Fruit fly (Drosophila melanogaster) whole organism, pupa: ENCODE data around the gene Nek2.

Source experiments
- CG10348 ChIP-seq: fragments of 200-800 bp; sonication (Bioruptor generic); IDR thresholded peaks from 2 replicates; pipeline ENCODE4 v1.3.6; 2022; ENCODE audit warnings: missing biosample characterization, missing genetic modification characterization
- CG12605 ChIP-seq: fragments of 200-800 bp; sonication (Bioruptor generic); IDR thresholded peaks from 2 replicates; pipeline ENCODE4 v1.3.6; 2022; ENCODE audit warnings: missing biosample characterization, missing genetic modification characterization
- CG13204 ChIP-seq: fragments of 200-800 bp; sonication (Bioruptor generic); optimal IDR thresholded peaks from 2 replicates; lab custom pipeline; 2018; ENCODE audit warnings: missing biosample characterization, mild to moderate bottlenecking, missing genetic modification characterization, moderate library complexity
- CG14655 ChIP-seq: fragments of 200-800 bp; sonication (Bioruptor generic); optimal IDR thresholded peaks from 3 replicates; lab custom pipeline; 2017; ENCODE audit warnings: mild to moderate bottlenecking, missing biosample characterization, missing genetic modification reagents, missing genetic modification characterization
- CG15710 ChIP-seq: fragments of 200-800 bp; sonication (Bioruptor generic); optimal IDR thresholded peaks from 2 replicates; lab custom pipeline; 2018; ENCODE audit warnings: missing biosample characterization, mild to moderate bottlenecking, missing genetic modification characterization, moderate library complexity
- CG17806 ChIP-seq: fragments of 200-800 bp; sonication (Bioruptor generic); optimal IDR thresholded peaks from 2 replicates; lab custom pipeline; 2018; ENCODE audit warnings: missing biosample characterization, mild to moderate bottlenecking, missing genetic modification characterization, moderate library complexity
- CG32121 ChIP-seq: fragments of 200-800 bp; sonication (Bioruptor generic); IDR thresholded peaks from 2 replicates; pipeline ENCODE4 v1.3.6; 2022; ENCODE audit warnings: missing biosample characterization, missing genetic modification characterization
- CG34367 ChIP-seq: fragments of 200-800 bp; sonication (Bioruptor generic); optimal IDR thresholded peaks from 2 replicates; lab custom pipeline; 2018; ENCODE audit warnings: missing biosample characterization, mild to moderate bottlenecking, missing genetic modification characterization
- CG4496 ChIP-seq: fragments of 200-800 bp; sonication (Bioruptor generic); IDR thresholded peaks from 3 replicates; pipeline ENCODE4 v1.3.6; 2022; ENCODE audit warnings: missing biosample characterization, missing genetic modification characterization
- CG8159 ChIP-seq: fragments of 200-800 bp; sonication (Bioruptor generic); optimal IDR thresholded peaks from 3 replicates; lab custom pipeline; 2018; ENCODE audit warnings: missing biosample characterization, mild to moderate bottlenecking, missing genetic modification characterization, moderate library complexity
- CG8301 ChIP-seq: fragments of 200-800 bp; sonication (Bioruptor generic); optimal IDR thresholded peaks from 2 replicates; lab custom pipeline; 2018; ENCODE audit warnings: missing biosample characterization, mild to moderate bottlenecking, missing genetic modification characterization
- CG9948 ChIP-seq: fragments of 200-800 bp; sonication (Bioruptor generic); optimal IDR thresholded peaks from 2 replicates; lab custom pipeline; 2018; ENCODE audit warnings: missing biosample characterization, mild to moderate bottlenecking, missing genetic modification characterization, moderate library complexity
- D1 ChIP-seq: fragments of 200-800 bp; sonication (Bioruptor generic); optimal IDR thresholded peaks from 2 replicates; lab custom pipeline; 2018; ENCODE audit warnings: missing biosample characterization, mild to moderate bottlenecking, missing genetic modification characterization, moderate library complexity
- EcR ChIP-seq: fragments of 200-800 bp; sonication (Bioruptor generic); optimal IDR thresholded peaks from 3 replicates; lab custom pipeline; 2019; ENCODE audit warnings: missing biosample characterization, missing genetic modification characterization, mild to moderate bottlenecking, moderate library complexity, missing genetic modification reagents
- Ets98B ChIP-seq: fragments of 200-800 bp; sonication (Bioruptor generic); IDR thresholded peaks from 2 replicates; pipeline ENCODE4 v1.3.6; 2022; ENCODE audit warnings: missing biosample characterization, missing genetic modification characterization
- Pif1A ChIP-seq: fragments of 200-800 bp; sonication (Bioruptor generic); optimal IDR thresholded peaks from 3 replicates; lab custom pipeline; 2016; ENCODE audit warnings: missing biosample characterization, missing genetic modification characterization
- Pif1B ChIP-seq: fragments of 200-800 bp; sonication (Bioruptor generic); optimal IDR thresholded peaks from 3 replicates; lab custom pipeline; 2016; ENCODE audit warnings: missing biosample characterization, missing genetic modification characterization
- Snoo ChIP-seq: fragments of 200-800 bp; sonication (Bioruptor generic); optimal IDR thresholded peaks from 3 replicates; lab custom pipeline; 2017; ENCODE audit warnings: missing biosample characterization, mild to moderate bottlenecking, missing genetic modification characterization, inconsistent platforms
- fd96Ca ChIP-seq: fragments of 200-800 bp; sonication (Bioruptor generic); IDR thresholded peaks from 3 replicates; pipeline ENCODE4 v1.3.6; 2022; ENCODE audit warnings: missing biosample characterization, missing genetic modification characterization
- gl ChIP-seq: fragments of 200-800 bp; sonication (Bioruptor generic); optimal IDR thresholded peaks from 2 replicates; lab custom pipeline; 2018; ENCODE audit warnings: missing biosample characterization, mild to moderate bottlenecking, missing genetic modification characterization
- rn ChIP-seq: fragments of 200-800 bp; sonication (Bioruptor generic); IDR thresholded peaks from 2 replicates; pipeline ENCODE4 v1.3.6; 2022; ENCODE audit warnings: missing biosample characterization, missing genetic modification characterization

The Nek2 gene

DNA sequence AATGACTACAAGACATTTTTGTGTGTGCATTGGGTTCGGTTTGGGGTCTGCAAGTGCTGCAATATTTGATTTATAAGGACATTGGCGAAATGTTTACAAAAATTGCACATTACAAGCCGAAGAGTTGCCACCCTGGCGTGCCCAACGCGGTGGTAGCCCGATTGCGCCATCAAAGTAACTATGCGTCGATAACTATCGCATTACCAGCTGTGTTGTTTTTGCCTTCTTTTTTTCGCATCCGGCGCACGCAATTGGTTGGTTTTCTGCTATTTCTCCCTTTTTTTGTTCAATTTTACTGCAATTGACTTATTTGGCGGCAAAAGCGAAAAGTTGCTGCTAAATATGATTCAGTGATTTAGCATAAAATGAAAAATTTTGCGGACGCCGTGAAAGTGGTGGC, 43.2 kb upstream of the Nek2 start, which contains the start of gene RpS14b:
TSS of gene RpS14b (plus strand) at position 220 of the 400 bp plus-strand sequence.
- TF ChIP-seq rn (GFP tag; lab: Robert Waterston, UW) (0 out of 2 replicates have a peak, but pooled peaks have one; percentile 6), CG12605 (GFP tag; lab: Robert Waterston, UW) (peak; percentile 43; the same call in 1 of the 2 replicates), CG15710 (tag; lab: Kevin White, UChicago) (peak; percentile 55), Ets98B (peak; percentile 61), CG10348 (no peak), gl (tag; lab: Kevin White, UChicago) (peak; percentile 39), fd96Ca (GFP tag; lab: Robert Waterston, UW) (peak; percentile 60; the same call in 2 of the 3 replicates), EcR (no peak), Pif1A (GFP tag; lab: Kevin White, UChicago) (peak; percentile 42), CG13204 (peak; percentile 30), CG4496 (GFP tag; lab: Robert Waterston, UW) (peak; percentile 79), CG34367 (tag; lab: Kevin White, UChicago) (peak; percentile 51), D1 (tag; lab: Kevin White, UChicago) (no peak), Snoo (tag; lab: Kevin White, UChicago) (peak; percentile 67), CG8159 (peak; percentile 28), CG8301 (tag; lab: Kevin White, UChicago) (peak; percentile 19), CG9948 (tag; lab: Kevin White, UChicago) (peak; percentile 3), CG17806 (no peak), Pif1B (GFP tag; lab: Kevin White, UChicago) (peak; percentile 10), CG14655 (GFP tag; lab: Kevin White, UChicago) (no peak), CG32121 (GFP tag; lab: Robert Waterston, UW) (peak; percentile 51)

DNA sequence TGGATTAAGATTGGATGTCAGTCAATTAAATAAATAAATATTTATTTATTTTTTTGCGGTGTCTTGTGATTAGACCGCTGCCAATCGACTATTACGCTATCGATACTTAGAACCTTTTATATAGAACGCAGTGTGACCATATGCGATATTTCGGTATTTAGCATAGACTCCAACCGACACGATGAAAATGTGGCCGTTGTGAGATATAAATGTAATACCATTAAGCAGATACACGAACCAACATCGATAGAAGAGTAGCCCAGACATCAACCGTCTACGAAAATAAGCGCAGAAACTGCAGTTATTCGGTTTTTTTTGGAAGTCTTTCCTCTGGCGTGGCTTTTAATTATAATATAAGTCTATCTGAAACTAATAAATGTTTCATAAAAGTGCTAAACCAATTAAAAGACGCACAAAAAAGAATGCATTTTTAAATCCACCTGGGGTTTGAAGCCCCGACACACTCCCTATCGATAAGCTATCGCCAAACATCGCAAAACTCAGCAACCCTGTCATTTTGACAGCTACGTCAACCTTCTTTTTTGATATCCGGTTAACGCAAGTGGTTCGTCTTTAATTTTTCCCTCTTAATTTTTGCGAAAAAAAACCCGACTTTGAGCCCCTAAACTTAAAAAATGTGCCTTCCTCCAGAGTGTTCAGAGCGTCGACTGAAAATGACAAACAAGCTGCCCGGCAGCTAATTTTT, 41.9 kb upstream of the Nek2 start, which contains the start of the genes Dhdds and RpS14a:
TSS of gene Dhdds (minus strand) at position 142 of the 706 bp plus-strand sequence.
TSS of gene RpS14a (plus strand) at position 533 of the 706 bp plus-strand sequence.
- TF ChIP-seq CG4496 (GFP tag; lab: Robert Waterston, UW) (no peak), CG9948 (tag; lab: Kevin White, UChicago) (no peak), CG34367 (tag; lab: Kevin White, UChicago) (peak; percentile 38), Snoo (tag; lab: Kevin White, UChicago) (peak; percentile 55), gl (tag; lab: Kevin White, UChicago) (peak; percentile 1), CG12605 (GFP tag; lab: Robert Waterston, UW) (0 out of 2 replicates have a peak, but pooled peaks have one; percentile 18), Pif1A (GFP tag; lab: Kevin White, UChicago) (peak; percentile 32), fd96Ca (GFP tag; lab: Robert Waterston, UW) (no peak)

- TF ChIP-seq Snoo (tag; lab: Kevin White, UChicago) (no peak), CG32121 (GFP tag; lab: Robert Waterston, UW) (peak; percentile 25; the same call in 1 of the 2 replicates), CG12605 (GFP tag; lab: Robert Waterston, UW) (peak; percentile 31; the same call in 1 of the 2 replicates), Ets98B (0 out of 2 replicates have a peak, but pooled peaks have one; percentile 4), Pif1B (GFP tag; lab: Kevin White, UChicago) (peak; percentile 0), CG14655 (GFP tag; lab: Kevin White, UChicago) (no peak)
Measured at dm6 chrX:7931028-7931549, 39.6 kb upstream of the Nek2 start, which contains the start of gene mahe. mahe (minus strand) TSS chrX:7931382.

dm6 chrX:7930236-7931027, 39.0 kb upstream of the Nek2 start:
- peak; percentile 5 for TF ChIP-seq Snoo (tag; lab: Kevin White, UChicago)
- TF ChIP-seq gl (tag; lab: Kevin White, UChicago), result no peak
- TF ChIP-seq CG8301 (tag; lab: Kevin White, UChicago), result peak; percentile 20
- TF ChIP-seq CG17806, result no peak
- TF ChIP-seq CG34367 (tag; lab: Kevin White, UChicago), result no peak
- peak; percentile 40; the same call in 1 of the 2 replicates for TF ChIP-seq CG12605 (GFP tag; lab: Robert Waterston, UW)
- no peak for TF ChIP-seq Pif1B (GFP tag; lab: Kevin White, UChicago)
- TF ChIP-seq CG10348, result no peak
- TF ChIP-seq CG32121 (GFP tag; lab: Robert Waterston, UW), result 0 out of 2 replicates have a peak, but pooled peaks have one; percentile 34
- no peak for TF ChIP-seq Pif1A (GFP tag; lab: Kevin White, UChicago)
- TF ChIP-seq CG13204, result no peak
- no peak for TF ChIP-seq CG9948 (tag; lab: Kevin White, UChicago)
- TF ChIP-seq EcR, result peak; percentile 40
- no peak for TF ChIP-seq CG8159
- no peak for TF ChIP-seq CG14655 (GFP tag; lab: Kevin White, UChicago)

DNA sequence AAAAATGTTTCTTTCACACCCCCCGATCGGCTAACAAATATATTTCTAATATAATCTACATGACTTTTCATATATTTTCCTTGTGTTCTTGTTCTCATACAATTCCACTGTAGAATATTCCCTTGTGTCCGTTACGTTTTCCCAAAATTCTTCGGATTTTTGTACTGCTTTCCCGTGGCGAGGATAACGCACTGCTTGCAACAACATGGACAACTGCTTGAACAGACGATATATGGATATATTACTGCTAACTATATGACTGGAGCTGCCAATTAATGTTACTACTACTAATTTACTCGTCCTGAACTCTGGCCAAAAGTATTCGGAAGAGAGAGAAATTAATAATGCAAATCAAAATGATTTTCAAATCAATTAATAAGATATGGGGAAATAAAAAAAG, 33.5 kb upstream of the Nek2 start:
- TF ChIP-seq CG8159, result no peak
- no peak for TF ChIP-seq fd96Ca (GFP tag; lab: Robert Waterston, UW)
- no peak for TF ChIP-seq Snoo (tag; lab: Kevin White, UChicago)
- no peak for TF ChIP-seq rn (GFP tag; lab: Robert Waterston, UW)
